Worm (Caenorhabditis elegans) whole organism, dauer: ENCODE measurements around the gene srw-3.

Experiments
- unc-62 ChIP-seq: sonication (generic microtip); optimal IDR thresholded peaks from 2 replicates; lab custom pipeline; 2017; ENCODE audit warnings: missing biosample characterization, missing genetic modification reagents, missing genetic modification characterization

The srw-3 gene

ce11 chrV:7745903-7746302 lies 40.5 kb downstream of the srw-3 start:
- TF ChIP-seq unc-62: no peak

DNA sequence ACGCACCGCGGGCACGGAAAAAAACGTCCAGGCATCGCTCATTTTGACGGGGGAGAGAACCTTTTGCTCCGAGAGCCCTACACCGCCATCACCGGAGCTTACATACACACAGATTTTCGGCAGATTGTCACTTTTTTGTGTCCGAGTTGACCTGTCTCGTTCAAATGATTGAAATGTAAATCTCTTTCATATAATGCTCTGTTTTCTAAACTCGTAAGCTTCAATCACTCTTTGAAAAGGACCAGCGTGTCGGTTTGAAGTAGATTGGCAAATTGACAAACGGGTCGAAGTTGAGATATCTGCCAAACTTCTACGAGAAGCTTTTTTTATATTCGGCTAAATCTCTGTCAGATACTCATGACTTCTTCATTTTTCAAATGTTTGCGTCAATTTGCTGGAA lies 41.7 kb downstream of the srw-3 start:
- TF ChIP-seq unc-62: no peak

DNA sequence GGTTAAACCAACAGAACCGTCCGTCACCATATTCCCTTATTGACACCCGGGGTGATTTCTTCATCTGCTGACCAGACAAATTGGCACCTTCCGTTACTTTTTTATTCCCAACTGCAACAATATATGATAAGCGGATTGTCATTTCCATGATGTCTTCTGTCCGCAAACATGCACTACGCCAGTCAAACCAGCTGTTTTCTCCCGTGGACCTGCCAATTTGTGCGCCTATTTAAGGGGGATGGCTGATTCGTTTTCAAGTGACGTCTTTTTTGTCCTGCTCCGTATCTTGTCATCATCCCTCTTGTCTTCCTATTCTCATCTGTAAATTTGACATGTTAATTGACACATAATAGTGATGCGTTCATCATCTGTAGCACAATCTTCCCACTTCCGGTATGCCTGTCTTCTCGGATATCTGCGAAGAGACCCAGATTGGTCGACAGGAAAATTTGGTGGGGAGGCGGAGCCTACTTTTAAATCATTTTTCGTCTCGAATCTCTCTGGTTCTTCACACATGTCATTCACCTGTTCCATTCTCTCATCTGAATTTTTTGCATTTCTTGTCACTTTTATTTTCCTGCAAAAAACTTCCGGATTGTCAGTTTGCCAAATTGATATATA lies 42.7 kb downstream of the srw-3 start:
- no peak for TF ChIP-seq unc-62

- no peak for TF ChIP-seq unc-62
Measured at ce11 chrV:7749708-7750107, 44.3 kb downstream of the srw-3 start.

ce11 chrV:7754557-7754956 lies 49.1 kb downstream of the srw-3 start, which contains the start of gene T05B11.4:
Gene T05B11.4 (minus strand): TSS chrV:7754657.
- TF ChIP-seq unc-62: no peak

DNA sequence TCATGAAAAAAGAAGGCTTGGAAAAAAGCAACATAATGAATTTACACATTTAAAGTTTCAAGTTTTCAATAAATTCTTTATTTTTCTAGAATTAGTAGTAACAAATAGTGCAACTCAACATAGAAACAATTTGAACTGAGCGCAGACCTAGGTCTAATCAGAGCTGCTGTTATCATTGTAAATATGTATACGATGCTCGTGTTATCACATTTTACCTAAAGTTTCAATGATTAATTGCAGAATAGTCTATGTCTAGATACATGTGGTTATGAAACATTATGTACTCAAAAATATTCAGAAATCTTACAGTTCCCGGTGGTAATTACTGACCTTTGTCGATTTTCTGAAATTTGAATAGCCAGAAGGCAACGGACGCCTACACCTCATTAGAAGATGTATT lies 50.6 kb downstream of the srw-3 start:
- no peak for TF ChIP-seq unc-62
